Worm (Caenorhabditis elegans): Measurements from ENCODE around the gene sul-3.

The sul-3 gene

DNA sequence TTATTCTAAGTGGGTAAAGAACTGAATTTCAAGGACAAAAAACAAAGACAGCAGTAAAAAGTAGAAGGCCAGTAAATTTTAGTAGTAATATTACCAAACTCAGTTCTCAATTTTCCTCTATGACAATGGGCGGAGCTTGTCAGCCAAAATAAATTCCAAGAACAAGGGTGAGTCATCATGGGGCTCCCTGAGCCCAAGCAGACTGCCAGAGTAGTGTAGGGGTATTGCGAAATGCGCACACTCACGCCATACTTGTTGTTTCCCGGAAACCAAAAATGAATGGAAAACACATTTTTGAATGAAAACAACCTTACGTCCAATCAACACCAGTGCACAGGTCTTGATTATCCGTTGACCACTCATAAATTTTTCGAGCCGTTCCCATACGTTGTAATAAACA lies 42.2 kb downstream of the sul-3 start (continued):
- TF ChIP-seq Y75B8A.6 (GFP tag; IDR thresholded peaks at IDR 0.05) (no peak), aha-1 (tag) (peak; percentile 51), F44E2.7 (GFP tag; IDR thresholded peaks at IDR 0.05) (no peak)

DNA sequence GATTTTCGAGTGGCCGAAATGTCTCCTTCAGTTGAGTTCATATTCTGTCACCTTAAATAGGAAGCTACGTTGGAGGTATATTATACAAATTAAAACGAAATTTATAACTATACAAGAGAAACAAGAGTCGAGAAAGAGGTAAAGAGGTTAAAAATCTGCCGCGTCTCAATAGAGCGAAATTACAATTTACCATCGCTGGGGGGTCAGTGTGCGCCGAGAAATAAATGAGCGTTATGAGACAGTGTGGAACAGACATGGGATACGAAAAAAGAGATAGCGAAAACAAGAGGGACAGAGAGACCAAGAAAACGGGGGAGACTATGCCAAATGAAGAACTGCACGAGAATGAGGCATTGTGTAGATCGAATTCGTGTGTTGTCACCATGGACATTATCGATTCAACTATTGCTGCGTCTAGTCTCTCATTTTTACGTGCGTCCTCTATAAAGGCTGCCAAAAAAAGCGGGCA lies 46.1 kb downstream of the sul-3 start, which contains the start of gene ZK154.5:
TSS of gene ZK154.5 (minus strand) at position 51 of the 469 bp plus-strand sequence.
- TF ChIP-seq nhr-28 (tag; optimal IDR thresholded peaks at IDR 0.05) (peak; percentile 20), pha-4 (GFP tag; IDR thresholded peaks at IDR 0.05) (no peak), pha-4 (tag; optimal IDR thresholded peaks at IDR 0.05) (peak; percentile 42), mdl-1 (tag; optimal IDR thresholded peaks at IDR 0.05) (peak in 1 of 2 experiments; percentile 43), nhr-48 (tag; optimal IDR thresholded peaks at IDR 0.05) (peak; percentile 1), daf-8 (GFP tag; IDR thresholded peaks at IDR 0.05) (no peak), ama-1 (optimal IDR thresholded peaks at IDR 0.05) (no peak), arid-1 (GFP tag; conservative IDR thresholded peaks at IDR 0.05) (no peak; the same call in 1 of the 2 replicates), nhr-10 (tag; optimal IDR thresholded peaks at IDR 0.05) (no peak), ctbp-1 (GFP tag; IDR thresholded peaks at IDR 0.05) (0 out of 2 replicates have a peak, but pooled peaks have one; percentile 16), T26A8.4 (GFP tag; IDR thresholded peaks at IDR 0.05) (peak; percentile 45; the same call in 1 of the 2 replicates), rbr-2 (tag; optimal IDR thresholded peaks at IDR 0.05) (peak; percentile 41), hmg-1.1 (GFP tag; IDR thresholded peaks at IDR 0.05) (peak; percentile 51), hif-1 (tag; optimal IDR thresholded peaks at IDR 0.05) (peak in 1 of 2 experiments; percentile 18), dpl-1 (GFP tag; optimal IDR thresholded peaks at IDR 0.05) (peak; percentile 53), mep-1 (tag; optimal IDR thresholded peaks at IDR 0.05) (peak; percentile 60), dmd-6 (GFP tag; IDR thresholded peaks at IDR 0.05) (0 out of 2 replicates have a peak, but pooled peaks have one; percentile 10), tag-97 (GFP tag; IDR thresholded peaks at IDR 0.05) (no peak), daf-16 (GFP tag; optimal IDR thresholded peaks at IDR 0.05) (no peak), daf-16 (tag; optimal IDR thresholded peaks at IDR 0.05) (peak; percentile 53), lin-29 (GFP tag; IDR thresholded peaks at IDR 0.05) (no peak), ztf-7 (tag; optimal IDR thresholded peaks at IDR 0.05) (peak; percentile 3), hlh-11 (tag; optimal IDR thresholded peaks at IDR 0.05) (peak; percentile 43), ceh-28 (tag; optimal IDR thresholded peaks at IDR 0.05) (peak; percentile 10), mes-2 (tag; optimal IDR thresholded peaks at IDR 0.05; ENCODE audit: poor library complexity, severe bottlenecking) (peak; percentile 24), lsy-2 (tag; optimal IDR thresholded peaks at IDR 0.05) (peak in 1 of 2 experiments; percentile 34), egl-27 (tag; optimal IDR thresholded peaks at IDR 0.05) (no peak), mxl-3 (GFP tag; optimal IDR thresholded peaks at IDR 0.05) (peak; percentile 43), nhr-41 (GFP tag; IDR thresholded peaks at IDR 0.05) (no peak), dve-1 (tag; optimal IDR thresholded peaks at IDR 0.05; ENCODE audit: insufficient read depth) (peak; percentile 62), Y48G9A.11 (GFP tag; IDR thresholded peaks at IDR 0.05) (no peak), hlh-30 (tag; optimal IDR thresholded peaks at IDR 0.05; ENCODE audit: insufficient read depth) (peak; percentile 58), ceh-62 (tag; optimal IDR thresholded peaks at IDR 0.05) (no peak), aly-2 (tag; optimal IDR thresholded peaks at IDR 0.05) (no peak), nhr-25 (tag; optimal IDR thresholded peaks at IDR 0.05; ENCODE audit: borderline replicate concordance, insufficient read depth) (no peak)

DNA sequence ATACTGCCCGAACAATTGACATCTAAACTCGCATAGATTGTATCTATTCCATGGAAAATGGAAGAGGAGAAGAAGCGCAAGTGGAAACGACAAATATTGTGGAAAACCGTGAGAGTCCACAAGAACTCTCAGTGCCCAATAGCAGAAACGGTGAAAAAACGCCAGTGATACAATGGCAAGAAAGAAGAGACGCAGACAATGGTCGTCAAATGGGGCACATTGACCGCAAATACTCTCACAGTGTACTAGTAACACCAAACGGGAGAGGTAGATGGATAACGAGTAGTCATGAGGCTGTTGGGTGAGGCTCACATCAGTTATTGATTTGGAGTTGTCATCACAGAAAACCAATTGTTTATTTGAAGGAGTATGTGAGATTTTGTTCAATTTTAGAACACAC lies 51.6 kb downstream of the sul-3 start, which contains the start of gene ZK154.4:
TSS of gene ZK154.4 (minus strand) at position 27 of the 400 bp plus-strand sequence.
- TF ChIP-seq nhr-10 (tag; optimal IDR thresholded peaks at IDR 0.05) (no peak), aly-2 (tag; optimal IDR thresholded peaks at IDR 0.05) (no peak), lin-38 (GFP tag; IDR thresholded peaks at IDR 0.05) (no peak), fos-1 (tag; optimal IDR thresholded peaks at IDR 0.05) (no peak), hlh-11 (tag; optimal IDR thresholded peaks at IDR 0.05) (peak; percentile 44), ceh-44 (GFP tag; IDR thresholded peaks at IDR 0.05) (no peak), lin-15B (tag; optimal IDR thresholded peaks at IDR 0.05) (no peak), mxl-3 (GFP tag; optimal IDR thresholded peaks at IDR 0.05) (no peak), hmg-1.1 (GFP tag; IDR thresholded peaks at IDR 0.05) (peak; percentile 55), dpl-1 (GFP tag; optimal IDR thresholded peaks at IDR 0.05) (peak; percentile 43), tag-97 (GFP tag; IDR thresholded peaks at IDR 0.05) (no peak), ceh-32 (tag; optimal IDR thresholded peaks at IDR 0.05; ENCODE audit: poor library complexity) (no peak), Y5F2A.4 (GFP tag; optimal IDR thresholded peaks at IDR 0.05) (no peak), zag-1 (tag; optimal IDR thresholded peaks at IDR 0.05) (no peak), pha-4 (GFP tag; IDR thresholded peaks at IDR 0.05) (no peak), pha-4 (tag; optimal IDR thresholded peaks at IDR 0.05) (peak; percentile 87), F44E2.7 (GFP tag; IDR thresholded peaks at IDR 0.05) (no peak), vab-7 (GFP tag; IDR thresholded peaks at IDR 0.05) (no peak), egl-43 (GFP tag; IDR thresholded peaks at IDR 0.05) (peak; percentile 33; the same call in 1 of the 2 replicates), daf-8 (GFP tag; IDR thresholded peaks at IDR 0.05) (no peak), nhr-111 (GFP tag; optimal IDR thresholded peaks at IDR 0.05) (no peak)

Data from whole organism, L4 larva.